Worm (Caenorhabditis elegans) whole organism, L4 larva: Measurements from ENCODE around the gene ref-1.

Source experiments
- F49E8.2 ChIP-seq: sonication (generic microtip); optimal IDR thresholded peaks from 2 replicates; lab custom pipeline; 2016; ENCODE audit warnings: missing compliant biosample characterization, mild to moderate bottlenecking, missing genetic modification characterization, borderline replicate concordance
- ZK337.2 ChIP-seq: fragments of 200-800 bp; sonication (Bioruptor generic); IDR thresholded peaks from 2 replicates; pipeline ENCODE4 v1.3.6; 2022; ENCODE audit warnings: missing genetic modification reagents, missing genetic modification characterization, missing compliant biosample characterization
- aly-2 ChIP-seq: sonication (generic microtip); optimal IDR thresholded peaks from 2 replicates; lab custom pipeline; 2018; ENCODE audit warnings: missing biosample characterization, missing genetic modification characterization
- daf-12 ChIP-seq: fragments of 150-350 bp; optimal IDR thresholded peaks from 2 replicates; lab custom pipeline; 2014; ENCODE audit warnings: missing biosample characterization, missing genetic modification reagents, missing genetic modification characterization
- egl-27 ChIP-seq: sonication (generic microtip); optimal IDR thresholded peaks from 3 replicates; lab custom pipeline; 2017; ENCODE audit warnings: missing biosample characterization, missing genetic modification reagents, missing genetic modification characterization
- lin-39 ChIP-seq: fragments of 150-350 bp; optimal IDR thresholded peaks from 2 replicates; lab custom pipeline; 2014; ENCODE audit warnings: missing biosample characterization, missing genetic modification reagents, missing genetic modification characterization
- lsy-2 ChIP-seq, 2 experiments: fragments of 150-350 bp in 1 of 2; sonication (generic microtip) in 1 of 2; optimal IDR thresholded peaks; 2 replicates each; lab custom pipeline; 2014 to 2017; ENCODE audit warnings: missing biosample characterization in 2 of 2, missing genetic modification characterization in 2 of 2
- nhr-76 ChIP-seq: fragments of 150-350 bp; optimal IDR thresholded peaks from 2 replicates; lab custom pipeline; 2014; ENCODE audit warnings: missing biosample characterization, missing genetic modification characterization
- pha-4 ChIP-seq, 2 experiments: fragments of 150-350 bp in 1 of 2; fragments of 200-800 bp in 1 of 2; sonication (Bioruptor generic) in 1 of 2; IDR thresholded peaks in 1 of 2; optimal IDR thresholded peaks in 1 of 2; 2 replicates each; pipeline versions ENCODE4 v1.3.6 to Lab custom; 2014 to 2022; ENCODE audit warnings: missing genetic modification characterization in 2 of 2, missing genetic modification reagents in 2 of 2, missing biosample characterization in 1 of 2, missing compliant biosample characterization in 1 of 2
- pqm-1 ChIP-seq: sonication (generic microtip); optimal IDR thresholded peaks from 2 replicates; lab custom pipeline; 2017; ENCODE audit warnings: missing biosample characterization, missing genetic modification characterization
- unc-39 ChIP-seq: sonication (generic microtip); optimal IDR thresholded peaks from 2 replicates; lab custom pipeline; 2017; ENCODE audit warnings: missing biosample characterization, missing genetic modification characterization

- TF ChIP-seq lin-39, result no peak
- no peak for TF ChIP-seq pha-4 (GFP tag; IDR thresholded peaks at IDR 0.05; lab: Robert Waterston, UW)
- no peak for TF ChIP-seq pha-4 (tag; optimal IDR thresholded peaks at IDR 0.05; lab: Kevin White, UChicago)
- no peak for TF ChIP-seq pqm-1 (tag; lab: Kevin White, UChicago)
- TF ChIP-seq ZK337.2 (GFP tag; lab: Robert Waterston, UW), result no peak
- TF ChIP-seq nhr-76 (tag; lab: Kevin White, UChicago), result no peak
- no peak for TF ChIP-seq unc-39
- no peak for TF ChIP-seq lsy-2 (tag; optimal IDR thresholded peaks at IDR 0.05; lab: Kevin White, UChicago)
- no peak for TF ChIP-seq F49E8.2 (tag; lab: Kevin White, UChicago)
- no peak for TF ChIP-seq aly-2
- TF ChIP-seq egl-27, result no peak
- TF ChIP-seq daf-12, result no peak
Measured at ce11 chrII:10242294-10242693, 24.0 kb downstream of the ref-1 start, which contains the start of gene mrps-14.
